Fruit fly (Drosophila melanogaster) whole organism, embryonic: ENCODE measurements around the gene SamDC.

ENCODE experiments used
- ATbp ChIP-seq: fragments of 200-800 bp; sonication (Bioruptor generic); optimal IDR thresholded peaks from 2 replicates; lab custom pipeline; 2017; ENCODE audit warnings: missing biosample characterization, mild to moderate bottlenecking, missing genetic modification characterization, missing genetic modification reagents
- CG10321 ChIP-seq: fragments of 200-800 bp; sonication (Bioruptor generic); IDR thresholded peaks from 2 replicates; pipeline ENCODE4 v1.3.6; 2022; ENCODE audit warnings: missing biosample characterization, missing genetic modification characterization
- CG11723 ChIP-seq: fragments of 200-800 bp; sonication (Bioruptor generic); optimal IDR thresholded peaks from 2 replicates; lab custom pipeline; 2017; ENCODE audit warnings: missing biosample characterization, mild to moderate bottlenecking, missing genetic modification characterization
- CG14441 ChIP-seq: fragments of 200-800 bp; sonication (Bioruptor generic); IDR thresholded peaks from 2 replicates; pipeline ENCODE4 v1.3.6; 2022; ENCODE audit warnings: missing biosample characterization, missing genetic modification characterization
- CG15011 ChIP-seq: fragments of 200-800 bp; sonication (Bioruptor generic); optimal IDR thresholded peaks from 3 replicates; lab custom pipeline; 2018; ENCODE audit warnings: missing biosample characterization, mild to moderate bottlenecking, missing genetic modification characterization
- CG16863 ChIP-seq: fragments of 200-800 bp; sonication (Bioruptor generic); optimal IDR thresholded peaks from 3 replicates; lab custom pipeline; 2016; ENCODE audit warnings: missing biosample characterization, missing genetic modification characterization
- CG17829 ChIP-seq: fragments of 200-800 bp; optimal IDR thresholded peaks from 2 replicates; lab custom pipeline; 2019; ENCODE audit warnings: missing biosample characterization, mild to moderate bottlenecking, missing genetic modification characterization, moderate library complexity
- CG18599 ChIP-seq: fragments of 200-800 bp; sonication (Bioruptor generic); optimal IDR thresholded peaks from 3 replicates; lab custom pipeline; 2017; ENCODE audit warnings: missing biosample characterization, missing genetic modification characterization, mild to moderate bottlenecking, moderate library complexity, missing genetic modification reagents
- CG2712 ChIP-seq: fragments of 200-800 bp; optimal IDR thresholded peaks from 3 replicates; lab custom pipeline; 2019; ENCODE audit warnings: missing biosample characterization, mild to moderate bottlenecking, missing genetic modification characterization, moderate library complexity
- CG31441 ChIP-seq: fragments of 200-800 bp; sonication (Bioruptor generic); IDR thresholded peaks from 2 replicates; pipeline ENCODE4 v1.3.6; 2022; ENCODE audit warnings: missing biosample characterization, missing genetic modification characterization
- CG32767 ChIP-seq: fragments of 200-800 bp; sonication (Bioruptor generic); IDR thresholded peaks from 2 replicates; pipeline ENCODE4 v1.3.6; 2022; ENCODE audit warnings: missing biosample characterization, missing genetic modification characterization
- CG3281 ChIP-seq: fragments of 200-800 bp; sonication (Bioruptor generic); optimal IDR thresholded peaks from 3 replicates; lab custom pipeline; 2017; ENCODE audit warnings: missing biosample characterization, mild to moderate bottlenecking, missing genetic modification characterization
- CG4424 ChIP-seq: fragments of 200-800 bp; sonication (Bioruptor generic); optimal IDR thresholded peaks from 3 replicates; lab custom pipeline; 2016; ENCODE audit warnings: missing biosample characterization, missing genetic modification characterization
- CG4730 ChIP-seq: fragments of 200-800 bp; sonication (Bioruptor generic); IDR thresholded peaks from 2 replicates; pipeline ENCODE4 v1.3.6; 2022; ENCODE audit warnings: missing biosample characterization, missing genetic modification characterization
- CG4820 ChIP-seq: fragments of 200-800 bp; sonication (Bioruptor generic); optimal IDR thresholded peaks from 3 replicates; lab custom pipeline; 2016; ENCODE audit warnings: missing biosample characterization, missing genetic modification characterization
- CG6654 ChIP-seq: fragments of 200-800 bp; sonication (Bioruptor generic); optimal IDR thresholded peaks from 2 replicates; lab custom pipeline; 2017; ENCODE audit warnings: missing biosample characterization, mild to moderate bottlenecking, missing genetic modification characterization
- CG7271 ChIP-seq: fragments of 200-800 bp; sonication (Bioruptor generic); optimal IDR thresholded peaks from 2 replicates; lab custom pipeline; 2018; ENCODE audit warnings: missing biosample characterization, mild to moderate bottlenecking, missing genetic modification characterization, moderate library complexity
- D ChIP-seq, 2 experiments: fragments of 200-800 bp in 1 of 2; fragments of >200 bp in 1 of 2; sonication (Bioruptor generic) in 1 of 2; optimal IDR thresholded peaks; 2 replicates in 1 of 2; 3 replicates in 1 of 2; lab custom pipeline; 2017; ENCODE audit warnings: mild to moderate bottlenecking in 1 of 2, missing biosample characterization in 1 of 2, missing genetic modification characterization in 1 of 2, missing genetic modification reagents in 1 of 2
- Dp ChIP-seq: fragments of 200-800 bp; sonication (Bioruptor generic); optimal IDR thresholded peaks from 2 replicates; lab custom pipeline; 2018; ENCODE audit warnings: missing biosample characterization, mild to moderate bottlenecking, missing genetic modification characterization, moderate library complexity
- E2f1 ChIP-seq: fragments of 200-800 bp; sonication (Bioruptor generic); IDR thresholded peaks from 2 replicates; pipeline ENCODE4 v1.3.6; 2022; ENCODE audit warnings: missing biosample characterization, missing genetic modification characterization
- Nf-YB ChIP-seq: fragments of 200-800 bp; sonication (Bioruptor generic); optimal IDR thresholded peaks from 3 replicates; lab custom pipeline; 2019; ENCODE audit warnings: missing biosample characterization, mild to moderate bottlenecking, missing genetic modification characterization, moderate library complexity
- Rfx ChIP-seq: fragments of 200-800 bp; sonication (Bioruptor generic); IDR thresholded peaks from 2 replicates; pipeline ENCODE4 v1.3.6; 2022; ENCODE audit warnings: missing biosample characterization, missing genetic modification characterization
- Ssrp ChIP-seq: fragments of 200-800 bp; sonication (Bioruptor generic); optimal IDR thresholded peaks from 2 replicates; lab custom pipeline; 2018; ENCODE audit warnings: missing biosample characterization, mild to moderate bottlenecking, missing genetic modification characterization, moderate library complexity
- Vsx1 ChIP-seq: fragments of 200-800 bp; sonication (Bioruptor generic); optimal IDR thresholded peaks from 2 replicates; lab custom pipeline; 2017; ENCODE audit warnings: missing biosample characterization, mild to moderate bottlenecking, missing genetic modification characterization, missing genetic modification reagents
- aop ChIP-seq: fragments of 200-800 bp; sonication (Bioruptor generic); IDR thresholded peaks from 2 replicates; pipeline ENCODE4 v1.3.6; 2022; ENCODE audit warnings: missing biosample characterization, missing genetic modification characterization
- ap ChIP-seq: fragments of 200-800 bp; sonication (Bioruptor generic); IDR thresholded peaks from 2 replicates; pipeline ENCODE4 v1.3.6; 2022; ENCODE audit warnings: missing biosample characterization, missing genetic modification characterization
- ara ChIP-seq: fragments of 200-800 bp; sonication (Bioruptor generic); IDR thresholded peaks from 2 replicates; pipeline ENCODE4 v1.3.6; 2022; ENCODE audit warnings: missing biosample characterization, missing genetic modification characterization
- ato ChIP-seq: fragments of 200-800 bp; sonication (Bioruptor generic); IDR thresholded peaks from 2 replicates; pipeline ENCODE4 v1.3.6; 2022; ENCODE audit warnings: missing biosample characterization, missing genetic modification characterization; ENCODE audit not compliant: partially characterized antibody
- esg ChIP-seq: fragments of 200-800 bp; sonication (Bioruptor generic); conservative IDR thresholded peaks from 2 replicates; pipeline ENCODE4 v1.3.6; 2022; ENCODE audit warnings: missing biosample characterization, missing genetic modification characterization
- gcm ChIP-seq: fragments of 200-800 bp; sonication (Bioruptor generic); optimal IDR thresholded peaks from 2 replicates; lab custom pipeline; 2019; ENCODE audit warnings: missing biosample characterization, mild to moderate bottlenecking, missing genetic modification characterization, moderate library complexity
- gsb-n ChIP-seq: fragments of 200-800 bp; sonication (Bioruptor generic); optimal IDR thresholded peaks from 3 replicates; lab custom pipeline; 2018; ENCODE audit warnings: missing biosample characterization, mild to moderate bottlenecking, missing genetic modification characterization
- hbn ChIP-seq: fragments of 200-800 bp; sonication (Bioruptor generic); IDR thresholded peaks from 2 replicates; pipeline ENCODE4 v1.3.6; 2022; ENCODE audit warnings: missing biosample characterization, missing genetic modification characterization; ENCODE audit not compliant: partially characterized antibody
- kah ChIP-seq: fragments of 200-800 bp; sonication (Bioruptor generic); optimal IDR thresholded peaks from 2 replicates; lab custom pipeline; 2018; ENCODE audit warnings: missing biosample characterization, mild to moderate bottlenecking, missing genetic modification characterization
- knrl ChIP-seq: fragments of 200-800 bp; sonication (Bioruptor generic); IDR thresholded peaks from 3 replicates; pipeline ENCODE4 v1.3.6; 2022; ENCODE audit warnings: missing biosample characterization, missing genetic modification characterization; ENCODE audit not compliant: partially characterized antibody
- org-1 ChIP-seq: fragments of 200-800 bp; sonication (Bioruptor generic); optimal IDR thresholded peaks from 2 replicates; lab custom pipeline; 2017; ENCODE audit warnings: missing biosample characterization, missing genetic modification characterization
- pan ChIP-seq, 4 experiments: fragments of >200 bp in 3 of 4; fragments of 200-800 bp in 1 of 4; sonication (Bioruptor generic) in 1 of 4; optimal IDR thresholded peaks in 3 of 4; IDR thresholded peaks in 1 of 4; 2 replicates each; pipeline versions ENCODE4 v1.3.6 to Lab custom; 2017 to 2022; ENCODE audit warnings: missing biosample characterization in 2 of 4, missing genetic modification characterization in 2 of 4, mixed read lengths in 1 of 4
- prd ChIP-seq, 3 experiments: fragments of >200 bp in 2 of 3; fragments of 200-800 bp in 1 of 3; sonication (Bioruptor generic) in 1 of 3; optimal IDR thresholded peaks in 2 of 3; IDR thresholded peaks in 1 of 3; 2 replicates in 2 of 3; 3 replicates in 1 of 3; pipeline versions ENCODE4 v1.3.6 to Lab custom; 2017 to 2022; ENCODE audit warnings: missing biosample characterization in 1 of 3, missing genetic modification characterization in 1 of 3
- repo ChIP-seq: fragments of 200-800 bp; sonication (Bioruptor generic); optimal IDR thresholded peaks from 2 replicates; lab custom pipeline; 2016; ENCODE audit warnings: missing biosample characterization, missing genetic modification characterization
- ro ChIP-seq: fragments of 200-800 bp; sonication (Bioruptor generic); IDR thresholded peaks from 2 replicates; pipeline ENCODE4 v1.3.6; 2022; ENCODE audit warnings: missing biosample characterization, missing genetic modification characterization
- schlank ChIP-seq: fragments of 200-800 bp; sonication (Bioruptor generic); optimal IDR thresholded peaks from 2 replicates; lab custom pipeline; 2018; ENCODE audit warnings: missing biosample characterization, mild to moderate bottlenecking, missing genetic modification characterization
- scrt ChIP-seq: fragments of 200-800 bp; sonication (Bioruptor generic); optimal IDR thresholded peaks from 2 replicates; lab custom pipeline; 2018; ENCODE audit warnings: missing biosample characterization, mild to moderate bottlenecking, missing genetic modification characterization, moderate library complexity
- sisA ChIP-seq: fragments of 200-800 bp; sonication (Bioruptor generic); IDR thresholded peaks from 2 replicates; pipeline ENCODE4 v1.3.6; 2022; ENCODE audit warnings: missing biosample characterization, missing genetic modification characterization
- so ChIP-seq: fragments of 200-800 bp; sonication (Bioruptor generic); IDR thresholded peaks from 3 replicates; pipeline ENCODE4 v1.3.6; 2022; ENCODE audit warnings: missing biosample characterization, missing genetic modification characterization
- ssp ChIP-seq: fragments of 200-800 bp; sonication (Bioruptor generic); IDR thresholded peaks from 2 replicates; pipeline ENCODE4 v1.3.6; 2022; ENCODE audit warnings: missing biosample characterization, missing genetic modification characterization
- zen ChIP-seq: fragments of 200-800 bp; sonication (Bioruptor generic); optimal IDR thresholded peaks from 3 replicates; lab custom pipeline; 2018; ENCODE audit warnings: missing biosample characterization, mild to moderate bottlenecking, missing genetic modification characterization, moderate library complexity
- zfh2 ChIP-seq: fragments of 200-800 bp; sonication (Bioruptor generic); optimal IDR thresholded peaks from 2 replicates; lab custom pipeline; 2016; ENCODE audit warnings: missing biosample characterization, missing genetic modification characterization

SamDC gene

DNA sequence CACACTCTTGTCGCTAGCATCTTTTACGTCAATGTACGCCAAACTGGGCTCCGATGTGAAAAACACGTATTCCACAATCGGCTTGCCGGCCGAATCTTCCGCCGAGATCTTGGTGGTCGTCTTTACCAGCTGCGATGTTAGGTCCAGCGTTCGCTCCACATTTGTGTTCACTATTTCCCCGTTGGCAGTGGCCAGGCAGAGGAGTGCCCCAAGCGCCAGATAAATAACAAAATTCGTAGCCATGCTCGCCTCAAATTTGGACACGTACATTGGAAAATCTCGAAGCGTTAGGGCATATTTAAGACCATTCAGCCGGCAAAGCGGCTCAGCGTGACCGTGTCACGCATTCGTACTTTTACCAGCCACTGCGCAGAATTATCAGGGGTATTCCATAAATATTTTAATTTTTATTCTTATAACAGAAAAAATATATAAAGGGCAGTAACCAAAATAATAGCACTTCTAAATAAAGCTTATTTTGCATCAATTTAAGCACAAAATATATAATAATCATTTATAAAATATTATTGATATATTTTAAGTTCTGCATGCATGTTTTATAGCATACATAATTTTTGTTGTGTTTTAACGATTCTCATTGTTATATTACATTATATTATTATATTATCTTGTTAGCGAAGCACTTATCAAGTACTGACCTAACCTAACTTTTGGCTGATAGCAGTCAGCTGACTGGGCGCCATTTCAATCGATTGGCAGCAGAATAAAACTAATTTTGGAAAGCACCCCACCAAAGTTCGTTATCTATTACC is 36.4 kb downstream of the SamDC start, which contains the start of the genes CG33303 and dpr19 (continued):
- peak; percentile 59 for TF ChIP-seq scrt (GFP tag; lab: Kevin White, UChicago)
- TF ChIP-seq esg (GFP tag; lab: Robert Waterston, UW), result peak; percentile 58
- peak; percentile 71 for TF ChIP-seq ATbp
- TF ChIP-seq CG4820 (GFP tag; lab: Kevin White, UChicago), result peak; percentile 41
- peak; percentile 60 for TF ChIP-seq E2f1
- TF ChIP-seq CG3281 (GFP tag; lab: Kevin White, UChicago), result peak; percentile 70
- peak; percentile 62 for TF ChIP-seq CG18599 (GFP tag; lab: Kevin White, UChicago)
- peak; percentile 49 for TF ChIP-seq Nf-YB (GFP tag; lab: Kevin White, UChicago)
- peak; percentile 60; the same call in 1 of the 2 replicates for TF ChIP-seq ssp
- no peak for TF ChIP-seq D (optimal IDR thresholded peaks at IDR 0.05; lab: Kevin White, UChicago)
- TF ChIP-seq D (GFP tag; optimal IDR thresholded peaks at IDR 0.05; lab: Kevin White, UChicago), result peak; percentile 49
- TF ChIP-seq gsb-n (tag; lab: Kevin White, UChicago), result peak; percentile 82
- 0 out of 2 replicates have a peak, but pooled peaks have one; percentile 27 for TF ChIP-seq sisA
- TF ChIP-seq CG32767 (GFP tag; lab: Robert Waterston, UW), result peak; percentile 73; the same call in 1 of the 2 replicates
- TF ChIP-seq ro (GFP tag; lab: Robert Waterston, UW), result no peak
- no peak for TF ChIP-seq CG14441 (GFP tag; lab: Robert Waterston, UW)
- no peak for TF ChIP-seq pan (optimal IDR thresholded peaks at IDR 0.05; lab: Kevin White, UChicago)
- peak in 1 of 2 experiments; percentile 64 for TF ChIP-seq pan (GFP tag; optimal IDR thresholded peaks at IDR 0.05 in 1 of 2, IDR thresholded peaks at IDR 0.05 in 1 of 2)
- TF ChIP-seq Vsx1 (GFP tag; lab: Kevin White, UChicago), result no peak
- peak; percentile 72 for TF ChIP-seq Rfx (GFP tag; lab: Robert Waterston, UW)
- TF ChIP-seq CG4424, result peak; percentile 71
- no peak for TF ChIP-seq prd (optimal IDR thresholded peaks at IDR 0.05; lab: Kevin White, UChicago)
- TF ChIP-seq prd (GFP tag; IDR thresholded peaks at IDR 0.05; lab: Robert Waterston, UW), result peak; percentile 27; the same call in 1 of the 3 replicates
- peak; percentile 9 for TF ChIP-seq CG11723 (GFP tag; lab: Kevin White, UChicago)
- no peak for TF ChIP-seq hbn
- TF ChIP-seq Dp (GFP tag; lab: Kevin White, UChicago), result peak; percentile 30
- peak; percentile 67 for TF ChIP-seq ap (GFP tag; lab: Robert Waterston, UW)
- TF ChIP-seq CG17829, result peak; percentile 90
- no peak for TF ChIP-seq org-1 (GFP tag; lab: Kevin White, UChicago)
- TF ChIP-seq kah (GFP tag; lab: Kevin White, UChicago), result peak; percentile 69
- no peak for TF ChIP-seq CG16863 (GFP tag; lab: Kevin White, UChicago)
- TF ChIP-seq zfh2 (GFP tag; lab: Kevin White, UChicago), result no peak
- TF ChIP-seq CG10321, result peak; percentile 49; the same call in 1 of the 2 replicates
- TF ChIP-seq Ssrp (tag; lab: Kevin White, UChicago), result peak; percentile 77
- TF ChIP-seq CG7271, result peak; percentile 73
- no peak for TF ChIP-seq aop (GFP tag; lab: Robert Waterston, UW)
- peak; percentile 94 for TF ChIP-seq CG31441 (GFP tag; lab: Robert Waterston, UW)
- 0 out of 3 replicates have a peak, but pooled peaks have one; percentile 7 for TF ChIP-seq so (GFP tag; lab: Robert Waterston, UW)
- peak; percentile 36; the same call in 1 of the 2 replicates for TF ChIP-seq CG4730
- peak; percentile 83 for TF ChIP-seq gcm
- peak; percentile 57; the same call in 1 of the 2 replicates for TF ChIP-seq ara (GFP tag; lab: Robert Waterston, UW)
- TF ChIP-seq knrl (GFP tag; lab: Robert Waterston, UW), result no peak
- TF ChIP-seq ato (GFP tag; lab: Robert Waterston, UW), result no peak
- peak; percentile 2 for TF ChIP-seq schlank (tag; lab: Kevin White, UChicago)
- TF ChIP-seq CG2712 (tag; lab: Kevin White, UChicago), result peak; percentile 92
- TF ChIP-seq CG15011 (GFP tag; lab: Kevin White, UChicago), result peak; percentile 49
- no peak for TF ChIP-seq repo (GFP tag; lab: Kevin White, UChicago)
- TF ChIP-seq zen, result peak; percentile 64
- TF ChIP-seq CG6654 (GFP tag; lab: Kevin White, UChicago), result peak; percentile 16
